Fruit fly (Drosophila melanogaster): ENCODE results near the gene Nbr.

Gene Nbr

dm6 chr2L:21163311-21163842 is 494 bp upstream of the Nbr start, which contains the start of gene Noc2 (continued):
- 0 out of 3 replicates have a peak, but pooled peaks have one; percentile 2 for TF ChIP-seq CG34224 (GFP tag; IDR thresholded peaks at IDR 0.05; ENCODE audit: partially characterized antibody)
- TF ChIP-seq hbn (GFP tag; IDR thresholded peaks at IDR 0.05; ENCODE audit: partially characterized antibody), result no peak
- no peak for TF ChIP-seq CG7357 (GFP tag; IDR thresholded peaks at IDR 0.05)
- no peak for TF ChIP-seq Six4 (GFP tag; optimal IDR thresholded peaks at IDR 0.05)
- TF ChIP-seq CG2129 (GFP tag; IDR thresholded peaks at IDR 0.05; ENCODE audit: partially characterized antibody), result no peak
- peak; percentile 29 for TF ChIP-seq HLH54F (GFP tag; optimal IDR thresholded peaks at IDR 0.05)
- TF ChIP-seq pan (optimal IDR thresholded peaks at IDR 0.05), result no peak
- peak in 1 of 2 experiments; percentile 53 for TF ChIP-seq pan (GFP tag; optimal IDR thresholded peaks at IDR 0.05 in 1 of 2, IDR thresholded peaks at IDR 0.05 in 1 of 2)
- no peak for TF ChIP-seq CG7928 (GFP tag; optimal IDR thresholded peaks at IDR 0.05)
- TF ChIP-seq twi (tag; optimal IDR thresholded peaks at IDR 0.05), result peak; percentile 2
- TF ChIP-seq Sin3A (optimal IDR thresholded peaks at IDR 0.05), result no peak
- peak; percentile 37 for TF ChIP-seq CG10267 (tag; optimal IDR thresholded peaks at IDR 0.05)
- no peak for TF ChIP-seq wek (GFP tag; optimal IDR thresholded peaks at IDR 0.05)
- TF ChIP-seq Aef1 (GFP tag; IDR thresholded peaks at IDR 0.05), result peak; percentile 50
- TF ChIP-seq CG2116 (GFP tag; optimal IDR thresholded peaks at IDR 0.05), result peak; percentile 41
- TF ChIP-seq CG32767 (GFP tag; IDR thresholded peaks at IDR 0.05), result peak; percentile 9; the same call in 1 of the 2 replicates
- no peak; the same call in 1 of the 2 replicates for TF ChIP-seq sob (GFP tag; IDR thresholded peaks at IDR 0.05)
- TF ChIP-seq CG5180 (GFP tag; optimal IDR thresholded peaks at IDR 0.05), result no peak
- no peak for TF ChIP-seq sens-2 (GFP tag; IDR thresholded peaks at IDR 0.05)
- no peak for TF ChIP-seq CG2202 (tag; optimal IDR thresholded peaks at IDR 0.05)
- no peak for TF ChIP-seq knrl (GFP tag; IDR thresholded peaks at IDR 0.05; ENCODE audit: partially characterized antibody)
- TF ChIP-seq lilli (GFP tag; optimal IDR thresholded peaks at IDR 0.05), result peak; percentile 52
- TF ChIP-seq CG17328 (GFP tag; IDR thresholded peaks at IDR 0.05), result 0 out of 2 replicates have a peak, but pooled peaks have one; percentile 24
- TF ChIP-seq Side (GFP tag; optimal IDR thresholded peaks at IDR 0.05), result no peak
- peak; percentile 61 for TF ChIP-seq Ptx1 (GFP tag; IDR thresholded peaks at IDR 0.05)
- TF ChIP-seq CG11093 (GFP tag; IDR thresholded peaks at IDR 0.05), result peak; percentile 62; the same call in 1 of the 3 replicates
- peak; percentile 49 for TF ChIP-seq CG7839 (tag; optimal IDR thresholded peaks at IDR 0.05)
- TF ChIP-seq ac (GFP tag; optimal IDR thresholded peaks at IDR 0.05), result no peak
- TF ChIP-seq cas (GFP tag; IDR thresholded peaks at IDR 0.05), result no peak
- TF ChIP-seq ranshi (GFP tag; IDR thresholded peaks at IDR 0.05), result peak; percentile 56; the same call in 1 of the 2 replicates
- peak; percentile 37; the same call in 1 of the 3 replicates for TF ChIP-seq ase (GFP tag; IDR thresholded peaks at IDR 0.05)
- TF ChIP-seq zfh2 (GFP tag; optimal IDR thresholded peaks at IDR 0.05), result peak; percentile 48
- no peak for TF ChIP-seq Doc2 (GFP tag; IDR thresholded peaks at IDR 0.05)
- TF ChIP-seq CG2120 (GFP tag; optimal IDR thresholded peaks at IDR 0.05), result peak; percentile 58
- no peak for TF ChIP-seq PHDP (tag; optimal IDR thresholded peaks at IDR 0.05)
- no peak for TF ChIP-seq CG13624 (GFP tag; optimal IDR thresholded peaks at IDR 0.05)
- peak; percentile 6 for TF ChIP-seq CG12769 (tag; optimal IDR thresholded peaks at IDR 0.05)
- TF ChIP-seq H15 (GFP tag; IDR thresholded peaks at IDR 0.05), result peak; percentile 62; the same call in 2 of the 3 replicates
- TF ChIP-seq CG18619 (GFP tag; optimal IDR thresholded peaks at IDR 0.05), result peak; percentile 43
- TF ChIP-seq Hr3 (GFP tag; optimal IDR thresholded peaks at IDR 0.05), result peak; percentile 72
- no peak for TF ChIP-seq fd102C (GFP tag; optimal IDR thresholded peaks at IDR 0.05)
- no peak for TF ChIP-seq CG10565 (GFP tag; optimal IDR thresholded peaks at IDR 0.05)
- TF ChIP-seq trh (GFP tag; optimal IDR thresholded peaks at IDR 0.05), result no peak
- no peak for TF ChIP-seq CG1233 (GFP tag; optimal IDR thresholded peaks at IDR 0.05)
- no peak for TF ChIP-seq zf30C (GFP tag; optimal IDR thresholded peaks at IDR 0.05)
- no peak for TF ChIP-seq Bteb2 (GFP tag; optimal IDR thresholded peaks at IDR 0.05)
- TF ChIP-seq Bgb (GFP tag; IDR thresholded peaks at IDR 0.05; ENCODE audit: partially characterized antibody), result no peak
- TF ChIP-seq CG7271 (tag; optimal IDR thresholded peaks at IDR 0.05), result no peak
- TF ChIP-seq kni (GFP tag; optimal IDR thresholded peaks at IDR 0.05), result no peak
- TF ChIP-seq CG8089 (GFP tag; optimal IDR thresholded peaks at IDR 0.05), result no peak
- no peak for TF ChIP-seq mirr (GFP tag; optimal IDR thresholded peaks at IDR 0.05)
